Worm (Caenorhabditis elegans) whole organism, L1 larva: ENCODE results near the gene str-188.

ENCODE experiments used
- ces-1 ChIP-seq: fragments of 150-350 bp; optimal IDR thresholded peaks from 2 replicates; lab custom pipeline; 2014; ENCODE audit warnings: missing biosample characterization, missing genetic modification reagents, missing genetic modification characterization
- lin-13 ChIP-seq: fragments of 150-350 bp; optimal IDR thresholded peaks from 2 replicates; lab custom pipeline; 2014; ENCODE audit warnings: missing biosample characterization, missing genetic modification reagents, missing genetic modification characterization
- lsy-2 ChIP-seq, 2 experiments: fragments of 150-350 bp; optimal IDR thresholded peaks; 2 replicates each; lab custom pipeline; 2014; ENCODE audit warnings: missing biosample characterization in 2 of 2, missing genetic modification characterization in 2 of 2

str-188 gene

DNA sequence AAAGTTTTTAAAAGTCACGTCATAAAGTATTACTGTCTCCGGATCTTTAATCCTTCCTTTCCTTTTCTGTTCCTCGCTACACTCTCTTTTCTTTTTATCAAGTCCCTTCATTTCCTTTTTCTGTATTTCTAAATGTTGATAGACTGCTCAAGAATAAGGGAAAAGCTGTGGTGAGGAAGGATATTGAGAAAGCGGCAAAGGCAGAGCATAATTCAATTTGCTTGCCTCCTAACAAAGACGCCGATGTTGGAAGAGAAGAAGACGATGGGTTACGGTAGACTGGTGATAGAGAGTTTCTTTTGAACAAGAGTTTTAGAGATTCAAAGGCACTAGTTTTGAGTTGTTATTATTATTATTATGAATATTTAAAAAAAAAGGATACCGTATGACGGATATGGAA, 49.1 kb downstream of the str-188 start (continued):
- TF ChIP-seq ces-1 (GFP tag; lab: Kevin White, UChicago) (peak; percentile 100), lin-13 (GFP tag; lab: Kevin White, UChicago) (no peak), lsy-2 (tag; optimal IDR thresholded peaks at IDR 0.05; lab: Kevin White, UChicago) (peak; percentile 48 to 85)
